Worm (Caenorhabditis elegans) whole organism, L4 larva: ENCODE data around the gene hecw-1.

ENCODE experiments used
- D1046.2 ChIP-seq: fragments of 200-800 bp; sonication (Bioruptor generic); IDR thresholded peaks from 2 replicates; pipeline ENCODE4 v1.3.6; 2022; ENCODE audit warnings: missing genetic modification characterization, missing compliant biosample characterization
- F37D6.2 ChIP-seq: sonication (generic microtip); optimal IDR thresholded peaks from 2 replicates; lab custom pipeline; 2016; ENCODE audit warnings: mild to moderate bottlenecking, missing genetic modification characterization, missing compliant biosample characterization
- F44E2.7 ChIP-seq: fragments of 200-800 bp; sonication (Bioruptor generic); IDR thresholded peaks from 2 replicates; pipeline ENCODE4 v2.1.2; 2022; ENCODE audit warnings: missing genetic modification characterization, missing compliant biosample characterization
- Y105C5A.15 ChIP-seq: fragments of 200-800 bp; sonication (Bioruptor generic); IDR thresholded peaks from 2 replicates; pipeline ENCODE4 v1.3.6; 2022; ENCODE audit warnings: missing genetic modification characterization, missing compliant biosample characterization
- Y48G9A.11 ChIP-seq: fragments of 200-800 bp; sonication (Bioruptor generic); IDR thresholded peaks from 2 replicates; pipeline ENCODE4 v1.3.6; 2022; ENCODE audit warnings: missing genetic modification reagents, missing genetic modification characterization, missing compliant biosample characterization
- Y5F2A.4 ChIP-seq: fragments of 200-800 bp; sonication (Bioruptor generic); optimal IDR thresholded peaks from 2 replicates; lab custom pipeline; 2018; ENCODE audit warnings: mild to moderate bottlenecking, missing genetic modification characterization, missing compliant biosample characterization
- aha-1 ChIP-seq: fragments of 150-350 bp; peaks from one replicate; lab custom pipeline; 2014; ENCODE audit warnings: missing biosample characterization, missing genetic modification characterization
- ama-1 ChIP-seq: fragments of 150-350 bp; optimal IDR thresholded peaks from 2 replicates; lab custom pipeline; 2014; ENCODE audit warnings: inconsistent platforms, mixed read lengths
- arid-1 ChIP-seq: fragments of 200-800 bp; sonication (Bioruptor generic); conservative IDR thresholded peaks from 2 replicates; pipeline ENCODE4 v1.3.6; 2022; ENCODE audit warnings: missing genetic modification reagents, missing genetic modification characterization, missing compliant biosample characterization
- ceh-62 ChIP-seq: sonication (generic microtip); optimal IDR thresholded peaks from 2 replicates; lab custom pipeline; 2017; ENCODE audit warnings: missing biosample characterization, missing genetic modification characterization
- ces-1 ChIP-seq: fragments of 150-350 bp; sonication (generic microtip); optimal IDR thresholded peaks from 4 replicates; lab custom pipeline; 2014; ENCODE audit warnings: missing biosample characterization, missing genetic modification reagents, missing genetic modification characterization
- daf-12 ChIP-seq: fragments of 150-350 bp; optimal IDR thresholded peaks from 2 replicates; lab custom pipeline; 2014; ENCODE audit warnings: missing biosample characterization, missing genetic modification reagents, missing genetic modification characterization
- daf-16 ChIP-seq, 3 experiments: sonication (generic microtip); optimal IDR thresholded peaks; 2 replicates each; lab custom pipeline; 2016 to 2017; ENCODE audit warnings: missing genetic modification characterization in 3 of 3, missing genetic modification reagents in 3 of 3, mild to moderate bottlenecking in 2 of 3, missing compliant biosample characterization in 2 of 3, missing biosample characterization in 1 of 3, moderate library complexity in 1 of 3
- dmd-6 ChIP-seq: fragments of 200-800 bp; sonication (Bioruptor generic); IDR thresholded peaks from 2 replicates; pipeline ENCODE4 v1.3.6; 2022; ENCODE audit warnings: missing genetic modification reagents, missing genetic modification characterization, missing compliant biosample characterization
- dmd-8 ChIP-seq: fragments of 200-800 bp; sonication (Bioruptor generic); IDR thresholded peaks from 2 replicates; pipeline ENCODE4 v1.3.6; 2022; ENCODE audit warnings: missing genetic modification characterization, missing compliant biosample characterization
- dpl-1 ChIP-seq: fragments of 150-350 bp; optimal IDR thresholded peaks from 2 replicates; lab custom pipeline; 2014; ENCODE audit warnings: missing biosample characterization, missing genetic modification reagents, missing genetic modification characterization
- duxl-1 ChIP-seq: sonication (generic microtip); optimal IDR thresholded peaks from 2 replicates; lab custom pipeline; 2016; ENCODE audit warnings: mild to moderate bottlenecking, missing genetic modification characterization, moderate library complexity, missing compliant biosample characterization; ENCODE audit not compliant: poor library complexity
- dve-1 ChIP-seq: sonication (generic microtip); optimal IDR thresholded peaks from 2 replicates; lab custom pipeline; 2017; ENCODE audit warnings: antibody characterized with exemption, mild to moderate bottlenecking, missing genetic modification characterization, missing compliant biosample characterization; ENCODE audit not compliant: insufficient read depth
- gei-8 ChIP-seq: fragments of 200-800 bp; sonication (Bioruptor generic); optimal IDR thresholded peaks from 2 replicates; lab custom pipeline; 2018; ENCODE audit warnings: mild to moderate bottlenecking, missing genetic modification characterization, missing compliant biosample characterization
- hif-1 ChIP-seq, 2 experiments: sonication (generic microtip); optimal IDR thresholded peaks; 2 replicates each; lab custom pipeline; 2016 to 2017; ENCODE audit warnings: missing compliant biosample characterization in 2 of 2, missing genetic modification characterization in 2 of 2, missing genetic modification reagents in 2 of 2, missing genotype in 2 of 2, mild to moderate bottlenecking in 1 of 2
- hlh-11 ChIP-seq: fragments of 200-800 bp; sonication (Bioruptor generic); optimal IDR thresholded peaks from 2 replicates; lab custom pipeline; 2018; ENCODE audit warnings: mild to moderate bottlenecking, missing genetic modification characterization, missing compliant biosample characterization
- jun-1 ChIP-seq: fragments of 150-350 bp; optimal IDR thresholded peaks from 2 replicates; lab custom pipeline; 2014; ENCODE audit warnings: missing biosample characterization, missing genetic modification reagents, missing genetic modification characterization
- lin-1 ChIP-seq: fragments of 200-800 bp; sonication (Bioruptor generic); IDR thresholded peaks from 2 replicates; pipeline ENCODE4 v1.3.6; 2022; ENCODE audit warnings: missing genetic modification reagents, missing genetic modification characterization, missing compliant biosample characterization
- lin-29 ChIP-seq: fragments of 200-800 bp; sonication (Bioruptor generic); IDR thresholded peaks from 2 replicates; pipeline ENCODE4 v1.3.6; 2022; ENCODE audit warnings: missing genetic modification reagents, missing genetic modification characterization, missing compliant biosample characterization
- lin-38 ChIP-seq: fragments of 200-800 bp; sonication (Bioruptor generic); IDR thresholded peaks from 2 replicates; pipeline ENCODE4 v1.3.6; 2022; ENCODE audit warnings: missing genetic modification reagents, missing genetic modification characterization, missing compliant biosample characterization
- mdl-1 ChIP-seq, 2 experiments: fragments of 150-350 bp in 1 of 2; sonication (generic microtip) in 1 of 2; optimal IDR thresholded peaks; 2 replicates each; lab custom pipeline; 2014 to 2017; ENCODE audit warnings: missing biosample characterization in 2 of 2, missing genetic modification characterization in 2 of 2
- mdt-29 ChIP-seq: fragments of 200-800 bp; sonication (Bioruptor generic); IDR thresholded peaks from 2 replicates; pipeline ENCODE4 v1.3.6; 2022; ENCODE audit warnings: missing genetic modification reagents, missing genetic modification characterization, missing compliant biosample characterization
- nhr-10 ChIP-seq: fragments of 150-350 bp; optimal IDR thresholded peaks from 2 replicates; lab custom pipeline; 2014; ENCODE audit warnings: missing biosample characterization, missing genetic modification characterization
- nhr-102 ChIP-seq: sonication (generic microtip); optimal IDR thresholded peaks from 2 replicates; lab custom pipeline; 2016; ENCODE audit warnings: mild to moderate bottlenecking, missing genetic modification characterization, moderate library complexity, missing compliant biosample characterization
- nhr-111 ChIP-seq: fragments of 200-800 bp; sonication (Bioruptor generic); optimal IDR thresholded peaks from 2 replicates; lab custom pipeline; 2018; ENCODE audit warnings: mild to moderate bottlenecking, missing genetic modification characterization, missing compliant biosample characterization
- nhr-237 ChIP-seq: sonication (generic microtip); optimal IDR thresholded peaks from 2 replicates; lab custom pipeline; 2017; ENCODE audit warnings: missing biosample characterization, missing genetic modification characterization
- nhr-28 ChIP-seq: fragments of 150-350 bp; optimal IDR thresholded peaks from 2 replicates; lab custom pipeline; 2014; ENCODE audit warnings: missing biosample characterization, missing genetic modification characterization
- nhr-48 ChIP-seq: sonication (generic microtip); optimal IDR thresholded peaks from 2 replicates; lab custom pipeline; 2016; ENCODE audit warnings: mild to moderate bottlenecking, missing genetic modification characterization, missing compliant biosample characterization
- php-3 ChIP-seq: fragments of 200-800 bp; sonication (Bioruptor generic); IDR thresholded peaks from 2 replicates; pipeline ENCODE4 v1.3.6; 2022; ENCODE audit warnings: missing genetic modification reagents, missing genetic modification characterization, missing compliant biosample characterization
- pqm-1 ChIP-seq: sonication (generic microtip); optimal IDR thresholded peaks from 2 replicates; lab custom pipeline; 2017; ENCODE audit warnings: missing biosample characterization, missing genetic modification characterization
- rbr-2 ChIP-seq: sonication (generic microtip); optimal IDR thresholded peaks from 2 replicates; lab custom pipeline; 2016; ENCODE audit warnings: missing genotype, missing genetic modification characterization, missing compliant biosample characterization
- saeg-2 ChIP-seq: fragments of 200-800 bp; sonication (Bioruptor generic); IDR thresholded peaks from 2 replicates; pipeline ENCODE4 v1.3.6; 2022; ENCODE audit warnings: missing genetic modification reagents, missing genetic modification characterization, missing compliant biosample characterization
- sdz-12 ChIP-seq: fragments of 200-800 bp; sonication (Bioruptor generic); optimal IDR thresholded peaks from 2 replicates; lab custom pipeline; 2018; ENCODE audit warnings: mild to moderate bottlenecking, missing genetic modification characterization, missing compliant biosample characterization
- set-16 ChIP-seq: fragments of 200-800 bp; sonication (Bioruptor generic); IDR thresholded peaks from 2 replicates; pipeline ENCODE4 v1.3.6; 2022; ENCODE audit warnings: missing genetic modification reagents, missing genetic modification characterization, missing compliant biosample characterization
- snpc-1.2 ChIP-seq: fragments of 200-800 bp; sonication (Bioruptor generic); IDR thresholded peaks from 2 replicates; pipeline ENCODE4 v1.3.6; 2022; ENCODE audit warnings: missing genetic modification reagents, missing genetic modification characterization, missing compliant biosample characterization
- snpc-4 ChIP-seq: fragments of 150-350 bp; optimal IDR thresholded peaks from 2 replicates; lab custom pipeline; 2014; ENCODE audit warnings: missing biosample characterization, missing genetic modification characterization
- spr-3 ChIP-seq: fragments of 200-800 bp; sonication (Bioruptor generic); optimal IDR thresholded peaks from 2 replicates; lab custom pipeline; 2018; ENCODE audit warnings: mild to moderate bottlenecking, missing genetic modification characterization, missing compliant biosample characterization
- tag-97 ChIP-seq: fragments of 200-800 bp; sonication (Bioruptor generic); IDR thresholded peaks from 2 replicates; pipeline ENCODE4 v1.3.6; 2022; ENCODE audit warnings: missing genetic modification characterization, missing compliant biosample characterization
- tra-1 ChIP-seq: fragments of 200-800 bp; sonication (Bioruptor generic); IDR thresholded peaks from 2 replicates; pipeline ENCODE4 v1.3.6; 2022; ENCODE audit warnings: missing genetic modification reagents, missing genetic modification characterization, missing compliant biosample characterization
- unc-39 ChIP-seq: sonication (generic microtip); optimal IDR thresholded peaks from 2 replicates; lab custom pipeline; 2017; ENCODE audit warnings: missing biosample characterization, missing genetic modification characterization
- zag-1 ChIP-seq: fragments of 150-350 bp; optimal IDR thresholded peaks from 2 replicates; lab custom pipeline; 2014; ENCODE audit warnings: missing biosample characterization, missing genetic modification characterization
- ztf-11 ChIP-seq: fragments of 150-350 bp; optimal IDR thresholded peaks from 2 replicates; lab custom pipeline; 2014; ENCODE audit warnings: missing biosample characterization, missing genetic modification characterization

The hecw-1 gene

DNA sequence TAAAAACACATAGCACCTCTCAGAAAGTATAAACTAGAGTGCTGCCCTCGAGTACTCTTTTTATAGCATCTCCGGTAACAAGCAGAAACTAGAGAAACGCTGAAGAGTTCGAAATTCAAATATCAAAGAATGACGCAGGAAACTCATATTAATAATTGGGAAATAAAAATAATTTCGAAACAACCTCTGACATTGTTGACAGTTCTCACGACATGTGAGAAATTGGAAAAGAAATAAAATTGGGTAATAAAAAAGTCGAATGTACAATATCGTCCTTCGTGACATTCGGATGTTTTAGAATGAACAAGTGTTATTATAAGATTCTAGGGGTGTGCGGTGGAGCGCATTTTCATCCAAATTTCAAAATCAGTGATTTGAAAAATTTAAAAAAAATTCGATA is 17.5 kb downstream of the hecw-1 start (continued):
- no peak for TF ChIP-seq F44E2.7 (GFP tag; lab: Robert Waterston, UW)
- TF ChIP-seq jun-1 (tag; lab: Kevin White, UChicago): no peak

DNA sequence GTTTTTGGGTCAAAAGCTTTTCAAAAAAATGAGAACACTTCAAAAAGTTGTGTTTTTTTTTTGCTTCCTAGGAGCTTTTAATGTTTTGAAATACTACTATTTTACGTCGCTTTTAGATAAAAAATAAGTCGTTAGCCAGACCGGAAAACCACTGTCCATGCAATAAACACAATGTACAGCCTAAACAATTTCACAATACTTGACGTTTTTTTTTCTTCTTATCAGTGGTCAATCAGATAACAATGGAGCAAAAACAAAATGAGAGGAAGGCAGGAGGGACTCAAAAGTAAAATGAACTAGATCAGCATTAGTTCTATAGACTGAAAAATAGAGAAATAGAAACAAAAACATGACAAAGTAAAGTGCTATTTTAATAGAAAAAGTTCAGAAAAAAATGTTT is 19.0 kb downstream of the hecw-1 start:
- peak; percentile 20; the same call in 1 of the 2 replicates for TF ChIP-seq dmd-6
- TF ChIP-seq ces-1 (GFP tag; lab: Kevin White, UChicago): no peak
- no peak for TF ChIP-seq dpl-1 (GFP tag; lab: Kevin White, UChicago)
- no peak for TF ChIP-seq F37D6.2 (tag; lab: Kevin White, UChicago)
- TF ChIP-seq nhr-111: no peak
- no peak for TF ChIP-seq php-3
- TF ChIP-seq lin-29 (GFP tag; lab: Robert Waterston, UW): no peak
- no peak for TF ChIP-seq D1046.2
- peak; percentile 39 for TF ChIP-seq pqm-1 (tag; lab: Kevin White, UChicago)
- TF ChIP-seq saeg-2 (GFP tag; lab: Robert Waterston, UW): no peak
- TF ChIP-seq ztf-11 (tag; lab: Kevin White, UChicago): no peak
- peak; percentile 4 for TF ChIP-seq dve-1 (tag; lab: Kevin White, UChicago)
- no peak for TF ChIP-seq nhr-48 (tag; lab: Kevin White, UChicago)
- no peak for TF ChIP-seq daf-16 (GFP tag; optimal IDR thresholded peaks at IDR 0.05; lab: Kevin White, UChicago)
- peak; percentile 53 for TF ChIP-seq daf-16 (tag; optimal IDR thresholded peaks at IDR 0.05; lab: Kevin White, UChicago)
- TF ChIP-seq jun-1 (tag; lab: Kevin White, UChicago): no peak
- no peak for TF ChIP-seq hif-1 (tag; optimal IDR thresholded peaks at IDR 0.05; lab: Kevin White, UChicago)
- TF ChIP-seq dmd-8 (GFP tag; lab: Robert Waterston, UW): no peak

- TF ChIP-seq sdz-12 (GFP tag; lab: Kevin White, UChicago): no peak
- no peak for TF ChIP-seq Y48G9A.11 (GFP tag; lab: Robert Waterston, UW)
- peak; percentile 10 for TF ChIP-seq nhr-102 (tag; lab: Kevin White, UChicago)
- peak; percentile 29 for TF ChIP-seq nhr-28 (tag; lab: Kevin White, UChicago)
- TF ChIP-seq duxl-1 (tag; lab: Kevin White, UChicago): no peak
- TF ChIP-seq lin-29 (GFP tag; lab: Robert Waterston, UW): no peak
- no peak for TF ChIP-seq nhr-111
- TF ChIP-seq rbr-2 (tag; lab: Kevin White, UChicago): no peak
- peak; percentile 82 for TF ChIP-seq hlh-11 (tag; lab: Kevin White, UChicago)
- TF ChIP-seq tag-97 (GFP tag; lab: Robert Waterston, UW): no peak
- TF ChIP-seq gei-8 (GFP tag; lab: Kevin White, UChicago): no peak
- TF ChIP-seq mdt-29: no peak
- TF ChIP-seq zag-1: no peak
- no peak for TF ChIP-seq Y105C5A.15
- TF ChIP-seq aha-1: no peak
- no peak for TF ChIP-seq spr-3 (GFP tag; lab: Kevin White, UChicago)
- TF ChIP-seq lin-1 (GFP tag; lab: Robert Waterston, UW): peak; percentile 65; the same call in 1 of the 2 replicates
- peak; percentile 72; the same call in 1 of the 2 replicates for TF ChIP-seq php-3
- peak; percentile 85; the same call in 1 of the 2 replicates for TF ChIP-seq tra-1 (GFP tag; lab: Robert Waterston, UW)
- no peak for TF ChIP-seq Y5F2A.4 (GFP tag; lab: Kevin White, UChicago)
- no peak for TF ChIP-seq ceh-62 (tag; lab: Kevin White, UChicago)
- no peak for TF ChIP-seq nhr-10 (tag; lab: Kevin White, UChicago)
- TF ChIP-seq daf-12 (tag; lab: Kevin White, UChicago): no peak
- TF ChIP-seq unc-39 (tag; lab: Kevin White, UChicago): no peak
- no peak for TF ChIP-seq nhr-237
- no peak for TF ChIP-seq ama-1
- TF ChIP-seq arid-1 (GFP tag; lab: Robert Waterston, UW): no peak
- TF ChIP-seq pqm-1 (tag; lab: Kevin White, UChicago): peak; percentile 81
- TF ChIP-seq snpc-1.2: no peak
- no peak for TF ChIP-seq ztf-11 (tag; lab: Kevin White, UChicago)
- TF ChIP-seq set-16 (GFP tag; lab: Robert Waterston, UW): no peak
- no peak for TF ChIP-seq dpl-1 (GFP tag; lab: Kevin White, UChicago)
- no peak for TF ChIP-seq snpc-4 (tag; lab: Kevin White, UChicago)
- TF ChIP-seq lin-38 (GFP tag; lab: Robert Waterston, UW): no peak
- TF ChIP-seq dmd-8 (GFP tag; lab: Robert Waterston, UW): no peak
- TF ChIP-seq mdl-1 (tag; optimal IDR thresholded peaks at IDR 0.05; lab: Kevin White, UChicago): no peak
- peak; percentile 96 for TF ChIP-seq dmd-6
Measured at ce11 chrIII:3370054-3370453, 19.7 kb downstream of the hecw-1 start, which contains the start of gene prk-2. prk-2 (minus strand) TSS chrIII:3370209.
